Worm (Caenorhabditis elegans) whole organism, L4 larva: ENCODE measurements around the gene D1086.3.

Experiments used
- D1046.2 ChIP-seq: fragments of 200-800 bp; sonication (Bioruptor generic); IDR thresholded peaks from 2 replicates; pipeline ENCODE4 v1.3.6; 2022; ENCODE audit warnings: missing genetic modification characterization, missing compliant biosample characterization
- F26F4.8 ChIP-seq: fragments of 200-800 bp; sonication (Bioruptor generic); conservative IDR thresholded peaks from 2 replicates; pipeline ENCODE4 v1.3.6; 2022; ENCODE audit warnings: missing genetic modification characterization, missing compliant biosample characterization
- F37D6.2 ChIP-seq: sonication (generic microtip); optimal IDR thresholded peaks from 2 replicates; lab custom pipeline; 2016; ENCODE audit warnings: mild to moderate bottlenecking, missing genetic modification characterization, missing compliant biosample characterization
- F44E2.7 ChIP-seq: fragments of 200-800 bp; sonication (Bioruptor generic); IDR thresholded peaks from 2 replicates; pipeline ENCODE4 v2.1.2; 2022; ENCODE audit warnings: missing genetic modification characterization, missing compliant biosample characterization
- F49E8.2 ChIP-seq: sonication (generic microtip); optimal IDR thresholded peaks from 2 replicates; lab custom pipeline; 2016; ENCODE audit warnings: missing compliant biosample characterization, mild to moderate bottlenecking, missing genetic modification characterization, borderline replicate concordance
- Y105C5A.15 ChIP-seq: fragments of 200-800 bp; sonication (Bioruptor generic); IDR thresholded peaks from 2 replicates; pipeline ENCODE4 v1.3.6; 2022; ENCODE audit warnings: missing genetic modification characterization, missing compliant biosample characterization
- Y5F2A.4 ChIP-seq: fragments of 200-800 bp; sonication (Bioruptor generic); optimal IDR thresholded peaks from 2 replicates; lab custom pipeline; 2018; ENCODE audit warnings: mild to moderate bottlenecking, missing genetic modification characterization, missing compliant biosample characterization
- ZK337.2 ChIP-seq: fragments of 200-800 bp; sonication (Bioruptor generic); IDR thresholded peaks from 2 replicates; pipeline ENCODE4 v1.3.6; 2022; ENCODE audit warnings: missing genetic modification reagents, missing genetic modification characterization, missing compliant biosample characterization
- ZK546.5 ChIP-seq, 2 experiments: sonication (generic microtip); optimal IDR thresholded peaks; 2 replicates each; lab custom pipeline; 2017; ENCODE audit warnings: missing biosample characterization in 2 of 2, missing genetic modification characterization in 2 of 2
- ama-1 ChIP-seq: fragments of 150-350 bp; optimal IDR thresholded peaks from 2 replicates; lab custom pipeline; 2014; ENCODE audit warnings: inconsistent platforms, mixed read lengths
- ceh-32 ChIP-seq: sonication (generic microtip); optimal IDR thresholded peaks from 2 replicates; lab custom pipeline; 2016; ENCODE audit warnings: mild to moderate bottlenecking, missing genetic modification characterization, missing compliant biosample characterization; ENCODE audit not compliant: poor library complexity
- ceh-44 ChIP-seq: fragments of 200-800 bp; sonication (Bioruptor generic); IDR thresholded peaks from 2 replicates; pipeline ENCODE4 v1.3.6; 2022; ENCODE audit warnings: missing genetic modification reagents, missing genetic modification characterization, missing compliant biosample characterization
- ceh-62 ChIP-seq: sonication (generic microtip); optimal IDR thresholded peaks from 2 replicates; lab custom pipeline; 2017; ENCODE audit warnings: missing biosample characterization, missing genetic modification characterization
- ceh-82 ChIP-seq: sonication (generic microtip); optimal IDR thresholded peaks from 2 replicates; lab custom pipeline; 2017; ENCODE audit warnings: missing biosample characterization, missing genetic modification characterization
- daf-19 ChIP-seq: fragments of 200-800 bp; sonication (Bioruptor generic); conservative IDR thresholded peaks from 2 replicates; pipeline ENCODE4 v1.3.6; 2022; ENCODE audit warnings: missing genetic modification characterization, missing compliant biosample characterization
- daf-8 ChIP-seq: fragments of 200-800 bp; sonication (Bioruptor generic); IDR thresholded peaks from 2 replicates; pipeline ENCODE4 v1.3.6; 2022; ENCODE audit warnings: missing genetic modification characterization, missing compliant biosample characterization
- dmd-6 ChIP-seq: fragments of 200-800 bp; sonication (Bioruptor generic); IDR thresholded peaks from 2 replicates; pipeline ENCODE4 v1.3.6; 2022; ENCODE audit warnings: missing genetic modification reagents, missing genetic modification characterization, missing compliant biosample characterization
- dpl-1 ChIP-seq: fragments of 150-350 bp; optimal IDR thresholded peaks from 2 replicates; lab custom pipeline; 2014; ENCODE audit warnings: missing biosample characterization, missing genetic modification reagents, missing genetic modification characterization
- duxl-1 ChIP-seq: sonication (generic microtip); optimal IDR thresholded peaks from 2 replicates; lab custom pipeline; 2016; ENCODE audit warnings: mild to moderate bottlenecking, missing genetic modification characterization, moderate library complexity, missing compliant biosample characterization; ENCODE audit not compliant: poor library complexity
- dve-1 ChIP-seq: sonication (generic microtip); optimal IDR thresholded peaks from 2 replicates; lab custom pipeline; 2017; ENCODE audit warnings: antibody characterized with exemption, mild to moderate bottlenecking, missing genetic modification characterization, missing compliant biosample characterization; ENCODE audit not compliant: insufficient read depth
- egl-43 ChIP-seq: fragments of 200-800 bp; sonication (Bioruptor generic); IDR thresholded peaks from 2 replicates; pipeline ENCODE4 v1.3.6; 2022; ENCODE audit warnings: missing genetic modification reagents, missing genetic modification characterization, missing compliant biosample characterization
- fos-1 ChIP-seq: fragments of 150-350 bp; optimal IDR thresholded peaks from 2 replicates; lab custom pipeline; 2014; ENCODE audit warnings: missing biosample characterization, missing genetic modification characterization
- hif-1 ChIP-seq, 2 experiments: sonication (generic microtip); optimal IDR thresholded peaks; 2 replicates each; lab custom pipeline; 2016 to 2017; ENCODE audit warnings: missing compliant biosample characterization in 2 of 2, missing genetic modification characterization in 2 of 2, missing genetic modification reagents in 2 of 2, missing genotype in 2 of 2, mild to moderate bottlenecking in 1 of 2
- hlh-30 ChIP-seq: sonication (generic microtip); optimal IDR thresholded peaks from 2 replicates; lab custom pipeline; 2017; ENCODE audit warnings: antibody characterized with exemption, mild to moderate bottlenecking, missing genetic modification characterization, missing compliant biosample characterization; ENCODE audit not compliant: insufficient read depth
- hmg-1.1 ChIP-seq: fragments of 200-800 bp; sonication (Bioruptor generic); IDR thresholded peaks from 2 replicates; pipeline ENCODE4 v1.3.6; 2022; ENCODE audit warnings: missing genetic modification reagents, missing genetic modification characterization, missing compliant biosample characterization
- lin-15B ChIP-seq: fragments of 150-350 bp; sonication (generic microtip); optimal IDR thresholded peaks from 3 replicates; lab custom pipeline; 2014; ENCODE audit warnings: missing biosample characterization, missing genetic modification characterization
- lin-29 ChIP-seq: fragments of 200-800 bp; sonication (Bioruptor generic); IDR thresholded peaks from 2 replicates; pipeline ENCODE4 v1.3.6; 2022; ENCODE audit warnings: missing genetic modification reagents, missing genetic modification characterization, missing compliant biosample characterization
- lir-3 ChIP-seq: sonication (generic microtip); optimal IDR thresholded peaks from 2 replicates; lab custom pipeline; 2016; ENCODE audit warnings: mild to moderate bottlenecking, missing genetic modification characterization, missing compliant biosample characterization
- lsy-2 ChIP-seq, 2 experiments: fragments of 150-350 bp in 1 of 2; sonication (generic microtip) in 1 of 2; optimal IDR thresholded peaks; 2 replicates each; lab custom pipeline; 2014 to 2017; ENCODE audit warnings: missing biosample characterization in 2 of 2, missing genetic modification characterization in 2 of 2
- madf-5 ChIP-seq, 2 experiments: fragments of 200-800 bp; sonication (Bioruptor generic); IDR thresholded peaks; 2 replicates each; pipeline ENCODE4 v1.3.6; 2022; ENCODE audit warnings: missing compliant biosample characterization in 2 of 2, missing genetic modification characterization in 2 of 2
- madf-9 ChIP-seq: fragments of 200-800 bp; sonication (Bioruptor generic); conservative IDR thresholded peaks from 2 replicates; pipeline ENCODE4 v1.3.6; 2022; ENCODE audit warnings: missing genetic modification reagents, missing genetic modification characterization, missing compliant biosample characterization
- mdt-29 ChIP-seq: fragments of 200-800 bp; sonication (Bioruptor generic); IDR thresholded peaks from 2 replicates; pipeline ENCODE4 v1.3.6; 2022; ENCODE audit warnings: missing genetic modification reagents, missing genetic modification characterization, missing compliant biosample characterization
- mep-1 ChIP-seq: fragments of 150-350 bp; sonication (generic microtip); optimal IDR thresholded peaks from 3 replicates; lab custom pipeline; 2014; ENCODE audit warnings: missing biosample characterization, missing genetic modification characterization
- mes-2 ChIP-seq: sonication (generic microtip); optimal IDR thresholded peaks from 2 replicates; lab custom pipeline; 2016; ENCODE audit warnings: missing genotype, mild to moderate bottlenecking, missing genetic modification characterization, missing compliant biosample characterization; ENCODE audit not compliant: poor library complexity, severe bottlenecking
- mxl-3 ChIP-seq: fragments of 200-800 bp; sonication (Bioruptor generic); optimal IDR thresholded peaks from 2 replicates; lab custom pipeline; 2018; ENCODE audit warnings: mild to moderate bottlenecking, missing genetic modification characterization, missing compliant biosample characterization
- nhr-10 ChIP-seq: fragments of 150-350 bp; optimal IDR thresholded peaks from 2 replicates; lab custom pipeline; 2014; ENCODE audit warnings: missing biosample characterization, missing genetic modification characterization
- nhr-102 ChIP-seq: sonication (generic microtip); optimal IDR thresholded peaks from 2 replicates; lab custom pipeline; 2016; ENCODE audit warnings: mild to moderate bottlenecking, missing genetic modification characterization, moderate library complexity, missing compliant biosample characterization
- nhr-11 ChIP-seq: fragments of 150-350 bp; optimal IDR thresholded peaks from 2 replicates; lab custom pipeline; 2014; ENCODE audit warnings: missing biosample characterization, missing genetic modification characterization
- nhr-25 ChIP-seq: sonication (generic microtip); optimal IDR thresholded peaks from 2 replicates; lab custom pipeline; 2017; ENCODE audit warnings: missing genetic modification characterization, mild to moderate bottlenecking, missing compliant biosample characterization, antibody characterized with exemption, moderate library complexity, borderline replicate concordance; ENCODE audit not compliant: insufficient read depth
- nhr-28 ChIP-seq: fragments of 150-350 bp; optimal IDR thresholded peaks from 2 replicates; lab custom pipeline; 2014; ENCODE audit warnings: missing biosample characterization, missing genetic modification characterization
- nhr-6 ChIP-seq: fragments of 150-350 bp; optimal IDR thresholded peaks from 2 replicates; lab custom pipeline; 2014; ENCODE audit warnings: missing biosample characterization, missing genetic modification characterization
- nhr-76 ChIP-seq: fragments of 150-350 bp; optimal IDR thresholded peaks from 2 replicates; lab custom pipeline; 2014; ENCODE audit warnings: missing biosample characterization, missing genetic modification characterization
- pqm-1 ChIP-seq: sonication (generic microtip); optimal IDR thresholded peaks from 2 replicates; lab custom pipeline; 2017; ENCODE audit warnings: missing biosample characterization, missing genetic modification characterization
- rbr-2 ChIP-seq: sonication (generic microtip); optimal IDR thresholded peaks from 2 replicates; lab custom pipeline; 2016; ENCODE audit warnings: missing genotype, missing genetic modification characterization, missing compliant biosample characterization
- snpc-1.2 ChIP-seq: fragments of 200-800 bp; sonication (Bioruptor generic); IDR thresholded peaks from 2 replicates; pipeline ENCODE4 v1.3.6; 2022; ENCODE audit warnings: missing genetic modification reagents, missing genetic modification characterization, missing compliant biosample characterization
- spr-3 ChIP-seq: fragments of 200-800 bp; sonication (Bioruptor generic); optimal IDR thresholded peaks from 2 replicates; lab custom pipeline; 2018; ENCODE audit warnings: mild to moderate bottlenecking, missing genetic modification characterization, missing compliant biosample characterization
- unc-39 ChIP-seq: sonication (generic microtip); optimal IDR thresholded peaks from 2 replicates; lab custom pipeline; 2017; ENCODE audit warnings: missing biosample characterization, missing genetic modification characterization
- unc-62 ChIP-seq, 3 experiments: fragments of 150-350 bp in 1 of 3; sonication (generic microtip); optimal IDR thresholded peaks in 2 of 3; peaks in 1 of 3; 1 replicate in 1 of 3; 2 replicates in 2 of 3; lab custom pipeline; 2014 to 2017; ENCODE audit warnings: missing biosample characterization in 3 of 3, missing genetic modification characterization in 3 of 3, missing genetic modification reagents in 3 of 3, missing genotype in 1 of 3
- zag-1 ChIP-seq: fragments of 150-350 bp; optimal IDR thresholded peaks from 2 replicates; lab custom pipeline; 2014; ENCODE audit warnings: missing biosample characterization, missing genetic modification characterization
- zfp-3 ChIP-seq: fragments of 200-800 bp; sonication (Bioruptor generic); conservative IDR thresholded peaks from 2 replicates; pipeline ENCODE4 v1.3.6; 2022; ENCODE audit warnings: missing genetic modification reagents, missing genetic modification characterization, missing compliant biosample characterization
- ztf-11 ChIP-seq: fragments of 150-350 bp; optimal IDR thresholded peaks from 2 replicates; lab custom pipeline; 2014; ENCODE audit warnings: missing biosample characterization, missing genetic modification characterization

The D1086.3 gene

ce11 chrV:14136152-14136551, 43.6 kb downstream of the D1086.3 start (continued):
- no peak for TF ChIP-seq lir-3 (tag; lab: Kevin White, UChicago)
- TF ChIP-seq hlh-30 (tag; lab: Kevin White, UChicago): peak; percentile 75
- TF ChIP-seq dmd-6 (GFP tag; lab: Robert Waterston, UW): peak; percentile 68
- no peak for TF ChIP-seq ceh-32
- TF ChIP-seq nhr-25 (tag; lab: Kevin White, UChicago): no peak
- peak; percentile 65 for TF ChIP-seq dve-1 (tag; lab: Kevin White, UChicago)
- TF ChIP-seq ceh-62 (tag; lab: Kevin White, UChicago): no peak
- TF ChIP-seq mdt-29 (GFP tag; lab: Robert Waterston, UW): no peak
- TF ChIP-seq nhr-10 (tag; lab: Kevin White, UChicago): no peak
- no peak for TF ChIP-seq nhr-76 (tag; lab: Kevin White, UChicago)
- no peak for TF ChIP-seq snpc-1.2 (GFP tag; lab: Robert Waterston, UW)
- no peak for TF ChIP-seq F37D6.2 (tag; lab: Kevin White, UChicago)
- no peak for TF ChIP-seq F49E8.2
- peak in 1 of 2 experiments; percentile 74 for TF ChIP-seq unc-62 (GFP tag; optimal IDR thresholded peaks at IDR 0.05 in 1 of 2; lab: Kevin White, UChicago)
- no peak for TF ChIP-seq unc-62 (tag; optimal IDR thresholded peaks at IDR 0.05; lab: Kevin White, UChicago)
- TF ChIP-seq fos-1: no peak
- TF ChIP-seq mxl-3 (GFP tag; lab: Kevin White, UChicago): peak; percentile 81
- no peak for TF ChIP-seq daf-19 (GFP tag; lab: Robert Waterston, UW)
- TF ChIP-seq mes-2: peak; percentile 54
- no peak for TF ChIP-seq zag-1 (tag; lab: Kevin White, UChicago)
- no peak for TF ChIP-seq ZK546.5 (tag; optimal IDR thresholded peaks at IDR 0.05; lab: Kevin White, UChicago)
- TF ChIP-seq ztf-11 (tag; lab: Kevin White, UChicago): no peak
- no peak for TF ChIP-seq lin-15B (tag; lab: Kevin White, UChicago)
- no peak for TF ChIP-seq Y105C5A.15
- TF ChIP-seq pqm-1 (tag; lab: Kevin White, UChicago): peak; percentile 39
- no peak for TF ChIP-seq ZK337.2 (GFP tag; lab: Robert Waterston, UW)
- peak; percentile 33 to 69 for TF ChIP-seq lsy-2 (tag; optimal IDR thresholded peaks at IDR 0.05; lab: Kevin White, UChicago)
- TF ChIP-seq dpl-1: peak; percentile 48
- no peak for TF ChIP-seq D1046.2
- TF ChIP-seq Y5F2A.4 (GFP tag; lab: Kevin White, UChicago): no peak
- no peak for TF ChIP-seq madf-9
- no peak for TF ChIP-seq ceh-44 (GFP tag; lab: Robert Waterston, UW)
- TF ChIP-seq nhr-11 (tag; lab: Kevin White, UChicago): peak; percentile 54
- TF ChIP-seq duxl-1 (tag; lab: Kevin White, UChicago): no peak
- TF ChIP-seq zfp-3 (GFP tag; lab: Robert Waterston, UW): no peak
- TF ChIP-seq hif-1 (tag; optimal IDR thresholded peaks at IDR 0.05; lab: Kevin White, UChicago): no peak
- 0 out of 2 replicates have a peak, but pooled peaks have one; percentile 47 for TF ChIP-seq egl-43
- TF ChIP-seq ama-1 (lab: Kevin White, UChicago): no peak
- no peak for TF ChIP-seq ceh-82
- no peak for TF ChIP-seq madf-5 (GFP tag; IDR thresholded peaks at IDR 0.05; lab: Robert Waterston, UW)
- TF ChIP-seq spr-3 (GFP tag; lab: Kevin White, UChicago): no peak
- peak; percentile 58 for TF ChIP-seq rbr-2 (tag; lab: Kevin White, UChicago)
- peak; percentile 62 for TF ChIP-seq hmg-1.1 (GFP tag; lab: Robert Waterston, UW)
- TF ChIP-seq mep-1 (tag; lab: Kevin White, UChicago): peak; percentile 78
- TF ChIP-seq nhr-102 (tag; lab: Kevin White, UChicago): peak; percentile 4
- no peak for TF ChIP-seq F44E2.7
- no peak for TF ChIP-seq lin-29 (GFP tag; lab: Robert Waterston, UW)
- no peak for TF ChIP-seq F26F4.8 (GFP tag; lab: Robert Waterston, UW)
- TF ChIP-seq nhr-6 (tag; lab: Kevin White, UChicago): peak; percentile 97
- TF ChIP-seq unc-39 (tag; lab: Kevin White, UChicago): no peak
- TF ChIP-seq nhr-28 (tag; lab: Kevin White, UChicago): peak; percentile 83
- TF ChIP-seq daf-8 (GFP tag; lab: Robert Waterston, UW): no peak
